Fruit fly (Drosophila melanogaster): Measurements from ENCODE around the gene Shal.

The Shal gene

DNA sequence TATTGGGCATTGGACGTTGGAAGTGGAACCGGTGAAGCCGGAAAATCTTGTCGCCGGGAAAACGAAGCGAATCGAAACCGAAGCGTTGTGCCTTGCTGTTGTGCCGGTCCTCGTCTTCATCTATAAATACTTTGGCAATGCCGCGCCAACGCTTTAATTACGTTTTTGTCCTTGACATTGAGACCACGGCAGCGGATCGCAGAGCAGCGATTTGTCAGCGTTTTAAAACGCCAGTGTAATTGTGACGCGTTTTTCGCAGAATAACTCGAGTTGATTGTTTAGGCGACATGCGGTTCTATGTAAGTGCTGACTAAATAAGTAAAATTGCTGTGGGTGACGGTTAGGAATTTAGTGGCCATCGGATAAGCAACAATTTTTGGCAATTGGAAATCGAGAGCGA, 63.3 kb downstream of the Shal start:
- no peak for TF ChIP-seq CG33017 (tag; optimal IDR thresholded peaks at IDR 0.05)
- no peak for TF ChIP-seq bab1 (GFP tag; optimal IDR thresholded peaks at IDR 0.05)
- TF ChIP-seq tj (GFP tag; optimal IDR thresholded peaks at IDR 0.05): no peak
- TF ChIP-seq ovo (GFP tag; optimal IDR thresholded peaks at IDR 0.05): no peak
- no peak for TF ChIP-seq kay (GFP tag; ENCODE audit: borderline replicate concordance)

DNA sequence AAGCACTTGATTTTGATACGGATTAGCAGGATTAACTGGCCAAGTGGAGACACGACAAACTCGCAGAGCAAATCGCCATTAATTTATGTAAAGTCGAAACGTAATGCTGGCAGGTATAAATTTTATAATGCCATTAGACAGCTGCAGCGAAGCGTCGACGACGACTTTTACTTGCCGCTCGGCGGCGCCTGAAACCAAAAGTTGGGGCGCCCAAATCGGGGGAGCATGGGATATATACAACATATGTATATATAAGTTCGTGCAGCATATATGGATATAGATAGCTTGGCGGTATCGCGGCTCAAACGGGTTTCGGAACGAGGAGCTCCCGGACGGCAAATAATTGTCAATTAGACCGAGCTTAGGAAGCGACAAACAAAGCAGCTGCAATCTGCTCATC, 63.7 kb downstream of the Shal start, which contains the start of gene Cpr76Bc:
Cpr76Bc (plus strand) TSS at position 301 of the 400 bp plus-strand sequence.
- no peak for TF ChIP-seq toe (GFP tag; optimal IDR thresholded peaks at IDR 0.05)
- TF ChIP-seq Hr96 (GFP tag; optimal IDR thresholded peaks at IDR 0.05): no peak
- TF ChIP-seq CG11617 (GFP tag; optimal IDR thresholded peaks at IDR 0.05): no peak
- no peak for TF ChIP-seq kay (GFP tag; ENCODE audit: borderline replicate concordance)
- no peak for TF ChIP-seq ovo (GFP tag; optimal IDR thresholded peaks at IDR 0.05)
- no peak for TF ChIP-seq cnc (optimal IDR thresholded peaks at IDR 0.05)
- TF ChIP-seq Clk (GFP tag; optimal IDR thresholded peaks at IDR 0.05): no peak
- TF ChIP-seq CG5204 (GFP tag; optimal IDR thresholded peaks at IDR 0.05): no peak

dm6 chr3L:19519349-19519748, 65.0 kb downstream of the Shal start, which contains the start of gene Cpr76Bb:
Cpr76Bb (plus strand) TSS chr3L:19519649.
- TF ChIP-seq CG1620 (GFP tag; optimal IDR thresholded peaks at IDR 0.05): no peak
- no peak for TF ChIP-seq CG12768 (GFP tag; optimal IDR thresholded peaks at IDR 0.05)
- no peak for TF ChIP-seq Hr96 (GFP tag; optimal IDR thresholded peaks at IDR 0.05)
- no peak for TF ChIP-seq ovo (GFP tag; optimal IDR thresholded peaks at IDR 0.05)
- TF ChIP-seq kay (GFP tag; ENCODE audit: borderline replicate concordance): no peak
- no peak for TF ChIP-seq CG11617 (GFP tag; optimal IDR thresholded peaks at IDR 0.05)
- no peak for TF ChIP-seq CG7045 (GFP tag; optimal IDR thresholded peaks at IDR 0.05)
- no peak for TF ChIP-seq bab1 (GFP tag; optimal IDR thresholded peaks at IDR 0.05)
- TF ChIP-seq CG14711 (tag; optimal IDR thresholded peaks at IDR 0.05): no peak
- TF ChIP-seq CG33017 (tag; optimal IDR thresholded peaks at IDR 0.05): no peak
- no peak for TF ChIP-seq tj (GFP tag; optimal IDR thresholded peaks at IDR 0.05)

dm6 chr3L:19518232-19518631, 66.1 kb downstream of the Shal start, which contains the start of gene Cpr76Ba:
Cpr76Ba (minus strand) TSS chr3L:19518332.
- TF ChIP-seq Crg-1 (GFP tag; optimal IDR thresholded peaks at IDR 0.05) (no peak), Mnt (GFP tag; optimal IDR thresholded peaks at IDR 0.05) (no peak), CG5204 (GFP tag; optimal IDR thresholded peaks at IDR 0.05) (no peak), cic (GFP tag; optimal IDR thresholded peaks at IDR 0.05) (no peak), toe (GFP tag; optimal IDR thresholded peaks at IDR 0.05) (no peak), CG12768 (GFP tag; optimal IDR thresholded peaks at IDR 0.05) (no peak), cnc (optimal IDR thresholded peaks at IDR 0.05) (no peak), Hr96 (GFP tag; optimal IDR thresholded peaks at IDR 0.05) (no peak), Clk (GFP tag; optimal IDR thresholded peaks at IDR 0.05) (no peak), CG11617 (GFP tag; optimal IDR thresholded peaks at IDR 0.05) (no peak), bab1 (GFP tag; optimal IDR thresholded peaks at IDR 0.05) (no peak), ovo (GFP tag; optimal IDR thresholded peaks at IDR 0.05) (no peak), CG7045 (GFP tag; optimal IDR thresholded peaks at IDR 0.05) (no peak)
